Worm (Caenorhabditis elegans) whole organism, midembryonic: ENCODE measurements around the gene wht-2.

ENCODE experiments used
- T22C8.4 ChIP-seq: fragments of 200-800 bp; sonication (Bioruptor generic); IDR thresholded peaks from 2 replicates; pipeline ENCODE4 v1.3.6; 2022; ENCODE audit warnings: missing genetic modification characterization, missing compliant biosample characterization
- cog-1 ChIP-seq: sonication (generic microtip); optimal IDR thresholded peaks from 2 replicates; lab custom pipeline; 2016; ENCODE audit warnings: missing genetic modification characterization, missing compliant biosample characterization
- flt-1 ChIP-seq: fragments of 200-800 bp; sonication (Bioruptor generic); IDR thresholded peaks from 2 replicates; pipeline ENCODE4 v1.3.6; 2022; ENCODE audit warnings: missing genetic modification characterization, missing compliant biosample characterization
- klf-2 ChIP-seq: fragments of 200-800 bp; sonication (Bioruptor generic); conservative IDR thresholded peaks from 2 replicates; pipeline ENCODE4 v1.3.6; 2022; ENCODE audit warnings: missing genetic modification reagents, missing genetic modification characterization, missing compliant biosample characterization
- med-1 ChIP-seq: sonication (generic microtip); optimal IDR thresholded peaks from 2 replicates; lab custom pipeline; 2017; ENCODE audit warnings: missing genetic modification characterization, mild to moderate bottlenecking, missing compliant biosample characterization, antibody characterized with exemption, missing genetic modification reagents; ENCODE audit not compliant: insufficient read depth
- ref-1 ChIP-seq: fragments of 200-800 bp; sonication (Bioruptor generic); conservative IDR thresholded peaks from 2 replicates; pipeline ENCODE4 v1.3.6; 2022; ENCODE audit warnings: missing genetic modification reagents, missing genetic modification characterization, missing compliant biosample characterization
- tab-1 ChIP-seq: fragments of 200-800 bp; sonication (Bioruptor generic); IDR thresholded peaks from 2 replicates; pipeline ENCODE4 v1.3.6; 2022; ENCODE audit warnings: missing genetic modification characterization, missing compliant biosample characterization
- ztf-23 ChIP-seq: fragments of 200-800 bp; sonication (Bioruptor generic); IDR thresholded peaks from 2 replicates; pipeline ENCODE4 v1.3.6; 2022; ENCODE audit warnings: missing genetic modification reagents, missing genetic modification characterization, missing compliant biosample characterization
- ztf-29 ChIP-seq: fragments of 200-800 bp; sonication (Bioruptor generic); IDR thresholded peaks from 2 replicates; pipeline ENCODE4 v1.3.6; 2022; ENCODE audit warnings: missing genetic modification reagents, missing genetic modification characterization, missing compliant biosample characterization

ce11 chrIV:11503654-11504053, 33.4 kb downstream of the wht-2 start:
- TF ChIP-seq tab-1 (GFP tag; lab: Robert Waterston, UW) (no peak), med-1 (GFP tag; lab: Kevin White, UChicago) (no peak), ztf-23 (GFP tag; lab: Robert Waterston, UW) (no peak), T22C8.4 (GFP tag; lab: Robert Waterston, UW) (no peak), flt-1 (GFP tag; lab: Robert Waterston, UW) (no peak), ztf-29 (GFP tag; lab: Robert Waterston, UW) (no peak), cog-1 (tag; lab: Kevin White, UChicago) (no peak), ref-1 (no peak), klf-2 (no peak)
